Worm (Caenorhabditis elegans): ENCODE results near the gene F13E9.15.

ce11 chrIV:10894255-10894654 is 4.6 kb upstream of the F13E9.15 start, which contains the start of gene srlf-14:
- TF ChIP-seq aly-2 (tag; optimal IDR thresholded peaks at IDR 0.05) (no peak), unc-39 (tag; optimal IDR thresholded peaks at IDR 0.05) (no peak), zag-1 (tag; optimal IDR thresholded peaks at IDR 0.05) (no peak), daf-12 (tag; optimal IDR thresholded peaks at IDR 0.05) (no peak), snpc-4 (tag; optimal IDR thresholded peaks at IDR 0.05) (no peak), ZK546.5 (tag; optimal IDR thresholded peaks at IDR 0.05) (no peak), skn-1 (tag; optimal IDR thresholded peaks at IDR 0.05) (no peak)
